Worm (Caenorhabditis elegans): ENCODE data around the gene ZK637.12.
A peak's percentile ranks its signal among the peaks of the same experiment; 100 is the strongest.

ZK637.12 gene

DNA sequence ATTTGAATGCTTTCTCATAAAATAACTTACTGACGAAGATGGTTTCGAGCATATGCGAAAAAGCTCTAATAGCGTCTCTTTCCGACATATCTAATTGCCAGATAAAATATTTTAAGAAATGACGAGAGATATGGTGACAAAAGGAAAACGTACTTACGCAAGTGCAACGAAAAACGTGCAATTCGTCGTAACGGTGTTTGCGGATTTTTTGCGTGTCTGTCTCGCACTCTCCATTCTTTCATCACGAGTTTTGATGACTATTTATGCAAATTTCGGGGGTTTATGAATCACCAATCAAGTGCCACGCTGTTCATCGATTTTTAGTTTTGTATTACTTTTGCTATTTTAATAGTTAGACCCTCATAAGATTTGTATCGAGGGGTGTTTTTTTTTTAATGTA, 35.1 kb upstream of the ZK637.12 start, which contains the start of gene ZK637.14 (continued):
- TF ChIP-seq lir-3 (tag; optimal IDR thresholded peaks at IDR 0.05; ENCODE audit: poor library complexity) (peak; percentile 39), ama-1 (optimal IDR thresholded peaks at IDR 0.05) (no peak), aha-1 (tag; optimal IDR thresholded peaks at IDR 0.05) (no peak), nhr-11 (tag; optimal IDR thresholded peaks at IDR 0.05) (no peak), ceh-90 (tag; optimal IDR thresholded peaks at IDR 0.05) (no peak), ceh-8 (GFP tag; optimal IDR thresholded peaks at IDR 0.05) (peak; percentile 3), hpl-2 (GFP tag; optimal IDR thresholded peaks at IDR 0.05) (no peak), hlh-17 (GFP tag; optimal IDR thresholded peaks at IDR 0.05; ENCODE audit: borderline replicate concordance) (no peak), grh-1 (GFP tag; IDR thresholded peaks at IDR 0.05) (no peak), mep-1 (tag; optimal IDR thresholded peaks at IDR 0.05) (peak; percentile 87), tbx-2 (tag; optimal IDR thresholded peaks at IDR 0.05) (peak; percentile 20), egl-13 (tag; optimal IDR thresholded peaks at IDR 0.05) (peak; percentile 30), ceh-63 (GFP tag; optimal IDR thresholded peaks at IDR 0.05) (no peak), elt-3 (tag; optimal IDR thresholded peaks at IDR 0.05) (peak in 1 of 6 experiments; percentile 6), ztf-11 (tag; optimal IDR thresholded peaks at IDR 0.05) (no peak), unc-62 (GFP tag; optimal IDR thresholded peaks at IDR 0.05) (no peak), lin-35 (GFP tag; optimal IDR thresholded peaks at IDR 0.05) (peak; percentile 61 to 74), unc-86 (tag; optimal IDR thresholded peaks at IDR 0.05) (peak; percentile 32), C34B4.2 (tag; optimal IDR thresholded peaks at IDR 0.05) (no peak), mab-9 (GFP tag; IDR thresholded peaks at IDR 0.05) (no peak), hlh-4 (tag; optimal IDR thresholded peaks at IDR 0.05) (no peak), vab-15 (tag; optimal IDR thresholded peaks at IDR 0.05) (no peak), nhr-90 (tag; optimal IDR thresholded peaks at IDR 0.05; ENCODE audit: poor library complexity) (peak; percentile 1), nhr-237 (tag; optimal IDR thresholded peaks at IDR 0.05) (no peak), snu-23 (GFP tag; optimal IDR thresholded peaks at IDR 0.05) (peak; percentile 76), lin-15B (tag; optimal IDR thresholded peaks at IDR 0.05) (no peak), ztf-4 (tag; optimal IDR thresholded peaks at IDR 0.05) (no peak), mef-2 (tag; optimal IDR thresholded peaks at IDR 0.05) (no peak), nhr-28 (tag; optimal IDR thresholded peaks at IDR 0.05) (no peak), irx-1 (tag; optimal IDR thresholded peaks at IDR 0.05) (peak; percentile 1), dsc-1 (tag; optimal IDR thresholded peaks at IDR 0.05) (peak; percentile 38), ceh-82 (tag; optimal IDR thresholded peaks at IDR 0.05) (peak in 1 of 3 experiments; percentile 52), C16A3.4 (tag; optimal IDR thresholded peaks at IDR 0.05) (peak; percentile 38), efl-1 (optimal IDR thresholded peaks at IDR 0.05) (peak; percentile 62 to 63), efl-1 (GFP tag; optimal IDR thresholded peaks at IDR 0.05 in 1 of 2) (peak; percentile 66 to 96), xbp-1 (tag; optimal IDR thresholded peaks at IDR 0.05) (peak; percentile 33), snpc-4 (tag; optimal IDR thresholded peaks at IDR 0.05) (no peak), alr-1 (tag; optimal IDR thresholded peaks at IDR 0.05; ENCODE audit: borderline replicate concordance) (no peak), ces-1 (GFP tag; optimal IDR thresholded peaks at IDR 0.05) (no peak), pqm-1 (tag; optimal IDR thresholded peaks at IDR 0.05) (no peak), jun-1 (tag; optimal IDR thresholded peaks at IDR 0.05) (peak; percentile 48), efl-3 (GFP tag; optimal IDR thresholded peaks at IDR 0.05) (no peak), lin-13 (GFP tag; optimal IDR thresholded peaks at IDR 0.05) (no peak), unc-130 (tag; optimal IDR thresholded peaks at IDR 0.05) (no peak), lsy-2 (tag; optimal IDR thresholded peaks at IDR 0.05) (peak; percentile 69 to 73), nhr-85 (tag) (no peak), unc-30 (tag; optimal IDR thresholded peaks at IDR 0.05) (no peak), rnt-1 (tag; optimal IDR thresholded peaks at IDR 0.05) (no peak), unc-98 (GFP tag; IDR thresholded peaks at IDR 0.05) (no peak), swsn-7 (tag; optimal IDR thresholded peaks at IDR 0.05) (peak; percentile 55), C04F5.9 (tag; optimal IDR thresholded peaks at IDR 0.05) (peak; percentile 41), isw-1 (GFP tag; IDR thresholded peaks at IDR 0.05) (peak; percentile 26), nhr-76 (tag; optimal IDR thresholded peaks at IDR 0.05) (no peak), skn-1 (tag; optimal IDR thresholded peaks at IDR 0.05) (peak; percentile 89), fkh-4 (tag; optimal IDR thresholded peaks at IDR 0.05; ENCODE audit: borderline replicate concordance) (no peak)

All from whole organism, L1 larva.